Fruit fly (Drosophila melanogaster) Kc167 (cell line): ENCODE results near the gene CG17242.

ENCODE experiments used
- Sin3A ChIP-seq: fragments of >200 bp; optimal IDR thresholded peaks from 2 replicates; lab custom pipeline; 2018; ENCODE audit warnings: missing external identifiers
- h ChIP-seq: fragments of >200 bp; optimal IDR thresholded peaks from 3 replicates; lab custom pipeline; 2018; ENCODE audit warnings: missing external identifiers
- psq ChIP-seq: fragments of >200 bp; optimal IDR thresholded peaks from 2 replicates; lab custom pipeline; 2017; ENCODE audit warnings: missing external identifiers
- ttk ChIP-seq: sonication (Bioruptor generic); optimal IDR thresholded peaks from 2 replicates; lab custom pipeline; 2017; ENCODE audit warnings: missing external identifiers

- TF ChIP-seq h (lab: Kevin White, UChicago), result no peak
- TF ChIP-seq ttk (lab: Kevin White, UChicago), result no peak
- TF ChIP-seq Sin3A, result no peak
- TF ChIP-seq psq (lab: Kevin White, UChicago), result no peak
These were observed 26.2 kb downstream of the CG17242 start for dm6 chr2L:2242783-2243182.
